Worm (Caenorhabditis elegans) whole organism, L1 larva: ENCODE data around the gene Y4C6B.1.

Experiments used
- Y116A8C.19 ChIP-seq: sonication (generic microtip); optimal IDR thresholded peaks from 2 replicates; lab custom pipeline; 2016; ENCODE audit warnings: missing compliant biosample characterization, missing genetic modification characterization, borderline replicate concordance
- aly-2 ChIP-seq: fragments of 150-350 bp; optimal IDR thresholded peaks from 2 replicates; lab custom pipeline; 2014; ENCODE audit warnings: missing biosample characterization, missing genetic modification characterization
- ceh-8 ChIP-seq: fragments of 200-800 bp; sonication (Bioruptor generic); optimal IDR thresholded peaks from 2 replicates; lab custom pipeline; 2018; ENCODE audit warnings: mild to moderate bottlenecking, missing genetic modification characterization, moderate library complexity, missing compliant biosample characterization
- dsc-1 ChIP-seq: sonication (generic microtip); optimal IDR thresholded peaks from 2 replicates; lab custom pipeline; 2016; ENCODE audit warnings: mild to moderate bottlenecking, missing genetic modification characterization, missing compliant biosample characterization
- efl-1 ChIP-seq, 4 experiments: fragments of 150-350 bp; optimal IDR thresholded peaks in 3 of 4; peaks in 1 of 4; 1 replicate in 1 of 4; 2 replicates in 3 of 4; lab custom pipeline; 2014; ENCODE audit warnings: missing biosample characterization in 2 of 4, missing genetic modification characterization in 2 of 4, missing genetic modification reagents in 2 of 4
- efl-3 ChIP-seq: fragments of 200-800 bp; sonication (Bioruptor generic); optimal IDR thresholded peaks from 2 replicates; lab custom pipeline; 2018; ENCODE audit warnings: mild to moderate bottlenecking, missing genetic modification characterization, missing compliant biosample characterization
- egl-27 ChIP-seq, 2 experiments: fragments of 150-350 bp in 1 of 2; sonication (generic microtip); optimal IDR thresholded peaks; 3 replicates each; lab custom pipeline; 2017 to 2018; ENCODE audit warnings: missing biosample characterization in 2 of 2, missing genetic modification characterization in 2 of 2, missing genetic modification reagents in 2 of 2
- elt-2 ChIP-seq: sonication (generic microtip); optimal IDR thresholded peaks from 2 replicates; lab custom pipeline; 2016; ENCODE audit warnings: missing genetic modification characterization, mild to moderate bottlenecking, inconsistent platforms, missing compliant biosample characterization, missing genetic modification reagents
- grh-1 ChIP-seq: fragments of 200-800 bp; sonication (Bioruptor generic); IDR thresholded peaks from 2 replicates; pipeline ENCODE4 v1.3.6; 2022; ENCODE audit warnings: missing genetic modification reagents, missing genetic modification characterization, missing compliant biosample characterization
- hpl-2 ChIP-seq: fragments of 150-350 bp; optimal IDR thresholded peaks from 2 replicates; lab custom pipeline; 2014; ENCODE audit warnings: missing biosample characterization, missing genetic modification reagents, missing genetic modification characterization
- isw-1 ChIP-seq: fragments of 200-800 bp; sonication (Bioruptor generic); IDR thresholded peaks from 2 replicates; pipeline ENCODE4 v1.3.6; 2022; ENCODE audit warnings: missing genetic modification characterization, missing compliant biosample characterization
- lin-13 ChIP-seq: fragments of 150-350 bp; optimal IDR thresholded peaks from 2 replicates; lab custom pipeline; 2014; ENCODE audit warnings: missing biosample characterization, missing genetic modification reagents, missing genetic modification characterization
- lin-14 ChIP-seq: fragments of 200-800 bp; sonication (Bioruptor generic); optimal IDR thresholded peaks from 2 replicates; lab custom pipeline; 2018; ENCODE audit warnings: mild to moderate bottlenecking, missing genetic modification characterization, moderate library complexity, missing compliant biosample characterization
- lin-35 ChIP-seq, 2 experiments: fragments of 150-350 bp; optimal IDR thresholded peaks; 2 replicates each; lab custom pipeline; 2014; ENCODE audit warnings: missing biosample characterization in 2 of 2, missing genetic modification characterization in 2 of 2, missing genetic modification reagents in 2 of 2
- mab-9 ChIP-seq: fragments of 200-800 bp; sonication (Bioruptor generic); IDR thresholded peaks from 2 replicates; pipeline ENCODE4 v1.3.6; 2022; ENCODE audit warnings: missing genetic modification reagents, missing genetic modification characterization, missing compliant biosample characterization
- nhr-12 ChIP-seq: sonication (generic microtip); optimal IDR thresholded peaks from 2 replicates; lab custom pipeline; 2017; ENCODE audit warnings: missing biosample characterization, missing genetic modification characterization
- nhr-19 ChIP-seq: fragments of 200-800 bp; sonication (Bioruptor generic); conservative IDR thresholded peaks from 2 replicates; pipeline ENCODE4 v1.3.6; 2022; ENCODE audit warnings: missing genetic modification characterization, missing compliant biosample characterization
- nhr-20 ChIP-seq: sonication (generic microtip); optimal IDR thresholded peaks from 2 replicates; lab custom pipeline; 2016; ENCODE audit warnings: mild to moderate bottlenecking, missing genetic modification characterization, missing compliant biosample characterization
- nhr-84 ChIP-seq: sonication (generic microtip); optimal IDR thresholded peaks from 2 replicates; lab custom pipeline; 2017; ENCODE audit warnings: missing biosample characterization, missing genetic modification characterization
- nhr-85 ChIP-seq: sonication (generic microtip); peaks from one replicate; lab custom pipeline; 2016; ENCODE audit warnings: missing genetic modification characterization, inconsistent platforms, missing compliant biosample characterization
- nhr-90 ChIP-seq: sonication (generic microtip); optimal IDR thresholded peaks from 2 replicates; lab custom pipeline; 2016; ENCODE audit warnings: mild to moderate bottlenecking, missing genetic modification characterization, missing compliant biosample characterization; ENCODE audit not compliant: poor library complexity
- pag-3 ChIP-seq: sonication (generic microtip); optimal IDR thresholded peaks from 2 replicates; lab custom pipeline; 2017; ENCODE audit warnings: missing genetic modification characterization, mild to moderate bottlenecking, missing compliant biosample characterization, antibody characterized with exemption, borderline replicate concordance; ENCODE audit not compliant: insufficient read depth
- pax-3 ChIP-seq: fragments of 200-800 bp; sonication (Bioruptor generic); optimal IDR thresholded peaks from 2 replicates; lab custom pipeline; 2018; ENCODE audit warnings: mild to moderate bottlenecking, missing genetic modification characterization, moderate library complexity, missing compliant biosample characterization
- skn-1 ChIP-seq: fragments of 150-350 bp; optimal IDR thresholded peaks from 2 replicates; lab custom pipeline; 2014; ENCODE audit warnings: missing biosample characterization, missing genetic modification characterization
- snpc-4 ChIP-seq: fragments of 150-350 bp; optimal IDR thresholded peaks from 2 replicates; lab custom pipeline; 2014; ENCODE audit warnings: missing biosample characterization, missing genetic modification characterization
- swsn-7 ChIP-seq: sonication (generic microtip); optimal IDR thresholded peaks from 2 replicates; lab custom pipeline; 2016; ENCODE audit warnings: missing genetic modification characterization, missing compliant biosample characterization
- unc-62 ChIP-seq: fragments of 150-350 bp; optimal IDR thresholded peaks from 2 replicates; lab custom pipeline; 2014; ENCODE audit warnings: missing biosample characterization, missing genetic modification reagents, missing genetic modification characterization
- unc-86 ChIP-seq: sonication (generic microtip); optimal IDR thresholded peaks from 2 replicates; lab custom pipeline; 2016; ENCODE audit warnings: missing genetic modification characterization, missing compliant biosample characterization
- unc-98 ChIP-seq: fragments of 200-800 bp; sonication (Bioruptor generic); IDR thresholded peaks from 2 replicates; pipeline ENCODE4 v1.3.6; 2022; ENCODE audit warnings: missing genetic modification characterization, missing compliant biosample characterization
- ztf-4 ChIP-seq: fragments of 150-350 bp; optimal IDR thresholded peaks from 2 replicates; lab custom pipeline; 2014; ENCODE audit warnings: missing biosample characterization, missing genetic modification characterization

The Y4C6B.1 gene

ce11 chrIV:5397539-5397938, 43.3 kb downstream of the Y4C6B.1 start, which contains the start of gene ZK616.2:
Gene ZK616.2 (plus strand): TSS chrIV:5397839.
- no peak for TF ChIP-seq lin-14 (GFP tag; lab: Kevin White, UChicago)
- TF ChIP-seq nhr-12 (tag; lab: Kevin White, UChicago) = no peak
- TF ChIP-seq lin-13 (GFP tag; lab: Kevin White, UChicago) = no peak
- no peak for TF ChIP-seq unc-62 (GFP tag; lab: Kevin White, UChicago)
- no peak for TF ChIP-seq dsc-1 (tag; lab: Kevin White, UChicago)
- TF ChIP-seq swsn-7 (tag; lab: Kevin White, UChicago) = no peak
- no peak for TF ChIP-seq lin-35 (GFP tag; optimal IDR thresholded peaks at IDR 0.05; lab: Kevin White, UChicago)
- no peak for TF ChIP-seq aly-2 (tag; lab: Kevin White, UChicago)
- no peak for TF ChIP-seq ceh-8 (GFP tag; lab: Kevin White, UChicago)
- no peak for TF ChIP-seq pax-3
- no peak for TF ChIP-seq unc-98 (GFP tag; lab: Robert Waterston, UW)
- TF ChIP-seq grh-1 (GFP tag; lab: Robert Waterston, UW) = no peak
- no peak for TF ChIP-seq nhr-20 (tag; lab: Kevin White, UChicago)

ce11 chrIV:5400609-5401008, 46.3 kb downstream of the Y4C6B.1 start, which contains the start of gene ZK616.1:
Gene ZK616.1 (plus strand): TSS chrIV:5400909.
- TF ChIP-seq snpc-4 (tag; lab: Kevin White, UChicago) = no peak
- no peak for TF ChIP-seq hpl-2 (GFP tag; lab: Kevin White, UChicago)
- TF ChIP-seq pag-3 (tag; lab: Kevin White, UChicago) = no peak
- no peak for TF ChIP-seq Y116A8C.19 (tag; lab: Kevin White, UChicago)
- no peak for TF ChIP-seq nhr-12 (tag; lab: Kevin White, UChicago)

- TF ChIP-seq egl-27 (tag; optimal IDR thresholded peaks at IDR 0.05; lab: Kevin White, UChicago) = no peak
- no peak for TF ChIP-seq mab-9 (GFP tag; lab: Robert Waterston, UW)
- TF ChIP-seq hpl-2 (GFP tag; lab: Kevin White, UChicago) = no peak
- TF ChIP-seq elt-2 (tag; lab: Kevin White, UChicago) = no peak
- TF ChIP-seq swsn-7 (tag; lab: Kevin White, UChicago) = no peak
- TF ChIP-seq nhr-19 = no peak
- no peak for TF ChIP-seq skn-1 (tag; lab: Kevin White, UChicago)
- TF ChIP-seq nhr-84 = no peak
- no peak for TF ChIP-seq isw-1 (GFP tag; lab: Robert Waterston, UW)
- TF ChIP-seq efl-1 (optimal IDR thresholded peaks at IDR 0.05; lab: Kevin White, UChicago) = no peak
- no peak for TF ChIP-seq efl-1 (GFP tag; optimal IDR thresholded peaks at IDR 0.05 in 1 of 2; lab: Kevin White, UChicago)
- TF ChIP-seq lin-14 (GFP tag; lab: Kevin White, UChicago) = no peak
- TF ChIP-seq ztf-4 (tag; lab: Kevin White, UChicago) = no peak
- no peak for TF ChIP-seq efl-3 (GFP tag; lab: Kevin White, UChicago)
- TF ChIP-seq nhr-85 (tag; lab: Kevin White, UChicago) = no peak
- no peak for TF ChIP-seq nhr-90
- no peak for TF ChIP-seq unc-86 (tag; lab: Kevin White, UChicago)
- no peak for TF ChIP-seq grh-1 (GFP tag; lab: Robert Waterston, UW)
- TF ChIP-seq pax-3 = no peak
Measured at ce11 chrIV:5405345-5405744, 51.1 kb downstream of the Y4C6B.1 start, which contains the start of gene ZK616.61. Gene ZK616.61 (plus strand): TSS chrIV:5405645.
